Worm (Caenorhabditis elegans) whole organism, L1 larva: ENCODE data around the gene R02D5.10.

Experiments used
- alr-1 ChIP-seq: fragments of 200-800 bp; sonication (Bioruptor generic); optimal IDR thresholded peaks from 2 replicates; lab custom pipeline; 2018; ENCODE audit warnings: borderline replicate concordance, mild to moderate bottlenecking, missing genetic modification characterization, missing compliant biosample characterization
- blmp-1 ChIP-seq: fragments of 150-350 bp; optimal IDR thresholded peaks from 2 replicates; lab custom pipeline; 2014; ENCODE audit warnings: missing biosample characterization, missing genetic modification characterization
- ceh-8 ChIP-seq: fragments of 200-800 bp; sonication (Bioruptor generic); optimal IDR thresholded peaks from 2 replicates; lab custom pipeline; 2018; ENCODE audit warnings: mild to moderate bottlenecking, missing genetic modification characterization, moderate library complexity, missing compliant biosample characterization
- ceh-90 ChIP-seq: sonication (generic microtip); optimal IDR thresholded peaks from 2 replicates; lab custom pipeline; 2016; ENCODE audit warnings: missing genetic modification characterization, missing compliant biosample characterization
- dpl-1 ChIP-seq, 3 experiments: fragments of 150-350 bp in 2 of 3; sonication (generic microtip) in 1 of 3; optimal IDR thresholded peaks; 2 replicates each; lab custom pipeline; 2014 to 2017; ENCODE audit warnings: missing biosample characterization in 3 of 3, missing genetic modification characterization in 3 of 3, missing genetic modification reagents in 3 of 3
- dsc-1 ChIP-seq: sonication (generic microtip); optimal IDR thresholded peaks from 2 replicates; lab custom pipeline; 2016; ENCODE audit warnings: mild to moderate bottlenecking, missing genetic modification characterization, missing compliant biosample characterization
- efl-1 ChIP-seq, 4 experiments: fragments of 150-350 bp; optimal IDR thresholded peaks in 3 of 4; peaks in 1 of 4; 1 replicate in 1 of 4; 2 replicates in 3 of 4; lab custom pipeline; 2014; ENCODE audit warnings: missing biosample characterization in 2 of 4, missing genetic modification characterization in 2 of 4, missing genetic modification reagents in 2 of 4
- egl-13 ChIP-seq: sonication (generic microtip); optimal IDR thresholded peaks from 2 replicates; lab custom pipeline; 2016; ENCODE audit warnings: missing genotype, missing genetic modification reagents, missing genetic modification characterization, missing compliant biosample characterization
- egl-27 ChIP-seq, 2 experiments: fragments of 150-350 bp in 1 of 2; sonication (generic microtip); optimal IDR thresholded peaks; 3 replicates each; lab custom pipeline; 2017 to 2018; ENCODE audit warnings: missing biosample characterization in 2 of 2, missing genetic modification characterization in 2 of 2, missing genetic modification reagents in 2 of 2
- elt-2 ChIP-seq: sonication (generic microtip); optimal IDR thresholded peaks from 2 replicates; lab custom pipeline; 2016; ENCODE audit warnings: missing genetic modification characterization, mild to moderate bottlenecking, inconsistent platforms, missing compliant biosample characterization, missing genetic modification reagents
- elt-3 ChIP-seq, 6 experiments: fragments of 150-350 bp in 1 of 6; sonication (generic microtip); optimal IDR thresholded peaks; 2 replicates each; lab custom pipeline; 2017 to 2018; ENCODE audit warnings: missing biosample characterization in 6 of 6, missing genetic modification characterization in 6 of 6, inconsistent platforms in 1 of 6
- ets-5 ChIP-seq: fragments of 200-800 bp; sonication (Bioruptor generic); IDR thresholded peaks from 2 replicates; pipeline ENCODE4 v1.3.6; 2022; ENCODE audit warnings: missing genetic modification characterization, missing compliant biosample characterization
- fkh-10 ChIP-seq: sonication (generic microtip); optimal IDR thresholded peaks from 2 replicates; lab custom pipeline; 2017; ENCODE audit warnings: missing biosample characterization, missing genetic modification reagents, missing genetic modification characterization
- fos-1 ChIP-seq: fragments of 150-350 bp; optimal IDR thresholded peaks from 2 replicates; lab custom pipeline; 2014; ENCODE audit warnings: missing biosample characterization, missing genetic modification characterization
- hlh-4 ChIP-seq: sonication (generic microtip); optimal IDR thresholded peaks from 2 replicates; lab custom pipeline; 2016; ENCODE audit warnings: mild to moderate bottlenecking, missing genetic modification characterization, missing compliant biosample characterization
- isw-1 ChIP-seq: fragments of 200-800 bp; sonication (Bioruptor generic); IDR thresholded peaks from 2 replicates; pipeline ENCODE4 v1.3.6; 2022; ENCODE audit warnings: missing genetic modification characterization, missing compliant biosample characterization
- lin-14 ChIP-seq: fragments of 200-800 bp; sonication (Bioruptor generic); optimal IDR thresholded peaks from 2 replicates; lab custom pipeline; 2018; ENCODE audit warnings: mild to moderate bottlenecking, missing genetic modification characterization, moderate library complexity, missing compliant biosample characterization
- lin-15B ChIP-seq: fragments of 150-350 bp; sonication (generic microtip); optimal IDR thresholded peaks from 3 replicates; lab custom pipeline; 2014; ENCODE audit warnings: missing biosample characterization, missing genetic modification characterization
- lin-35 ChIP-seq, 2 experiments: fragments of 150-350 bp; optimal IDR thresholded peaks; 2 replicates each; lab custom pipeline; 2014; ENCODE audit warnings: missing biosample characterization in 2 of 2, missing genetic modification characterization in 2 of 2, missing genetic modification reagents in 2 of 2
- lin-39 ChIP-seq: fragments of 150-350 bp; optimal IDR thresholded peaks from 2 replicates; lab custom pipeline; 2014; ENCODE audit warnings: missing biosample characterization, missing genetic modification reagents, missing genetic modification characterization
- lsy-2 ChIP-seq, 2 experiments: fragments of 150-350 bp; optimal IDR thresholded peaks; 2 replicates each; lab custom pipeline; 2014; ENCODE audit warnings: missing biosample characterization in 2 of 2, missing genetic modification characterization in 2 of 2
- mab-9 ChIP-seq: fragments of 200-800 bp; sonication (Bioruptor generic); IDR thresholded peaks from 2 replicates; pipeline ENCODE4 v1.3.6; 2022; ENCODE audit warnings: missing genetic modification reagents, missing genetic modification characterization, missing compliant biosample characterization
- mdl-1 ChIP-seq, 2 experiments: fragments of 150-350 bp; optimal IDR thresholded peaks; 2 replicates each; lab custom pipeline; 2014 to 2017; ENCODE audit warnings: missing biosample characterization in 2 of 2, missing genetic modification characterization in 2 of 2, inconsistent platforms in 1 of 2
- mef-2 ChIP-seq: fragments of 150-350 bp; optimal IDR thresholded peaks from 2 replicates; lab custom pipeline; 2014; ENCODE audit warnings: missing biosample characterization, missing genetic modification characterization
- nhr-11 ChIP-seq: fragments of 150-350 bp; optimal IDR thresholded peaks from 2 replicates; lab custom pipeline; 2014; ENCODE audit warnings: missing biosample characterization, missing genetic modification characterization
- nhr-12 ChIP-seq: sonication (generic microtip); optimal IDR thresholded peaks from 2 replicates; lab custom pipeline; 2017; ENCODE audit warnings: missing biosample characterization, missing genetic modification characterization
- nhr-20 ChIP-seq: sonication (generic microtip); optimal IDR thresholded peaks from 2 replicates; lab custom pipeline; 2016; ENCODE audit warnings: mild to moderate bottlenecking, missing genetic modification characterization, missing compliant biosample characterization
- nhr-237 ChIP-seq: fragments of 150-350 bp; optimal IDR thresholded peaks from 2 replicates; lab custom pipeline; 2014; ENCODE audit warnings: missing biosample characterization, missing genetic modification characterization
- nhr-28 ChIP-seq: fragments of 150-350 bp; optimal IDR thresholded peaks from 2 replicates; lab custom pipeline; 2014; ENCODE audit warnings: missing biosample characterization, missing genetic modification characterization
- nhr-47 ChIP-seq: sonication (generic microtip); optimal IDR thresholded peaks from 2 replicates; lab custom pipeline; 2016; ENCODE audit warnings: mild to moderate bottlenecking, missing genetic modification characterization, moderate library complexity, missing compliant biosample characterization
- nhr-71 ChIP-seq: sonication (generic microtip); optimal IDR thresholded peaks from 2 replicates; lab custom pipeline; 2016; ENCODE audit warnings: mild to moderate bottlenecking, missing genetic modification characterization, moderate library complexity, missing compliant biosample characterization
- nhr-76 ChIP-seq: sonication (generic microtip); optimal IDR thresholded peaks from 2 replicates; lab custom pipeline; 2017; ENCODE audit warnings: missing biosample characterization, missing genetic modification characterization
- nhr-85 ChIP-seq: sonication (generic microtip); peaks from one replicate; lab custom pipeline; 2016; ENCODE audit warnings: missing genetic modification characterization, inconsistent platforms, missing compliant biosample characterization
- nhr-90 ChIP-seq: sonication (generic microtip); optimal IDR thresholded peaks from 2 replicates; lab custom pipeline; 2016; ENCODE audit warnings: mild to moderate bottlenecking, missing genetic modification characterization, missing compliant biosample characterization; ENCODE audit not compliant: poor library complexity
- pax-3 ChIP-seq: fragments of 200-800 bp; sonication (Bioruptor generic); optimal IDR thresholded peaks from 2 replicates; lab custom pipeline; 2018; ENCODE audit warnings: mild to moderate bottlenecking, missing genetic modification characterization, moderate library complexity, missing compliant biosample characterization
- pqm-1 ChIP-seq: sonication (generic microtip); optimal IDR thresholded peaks from 3 replicates; lab custom pipeline; 2017; ENCODE audit warnings: missing biosample characterization, missing genetic modification characterization
- rnt-1 ChIP-seq: sonication (generic microtip); optimal IDR thresholded peaks from 2 replicates; lab custom pipeline; 2016; ENCODE audit warnings: mild to moderate bottlenecking, missing genetic modification characterization, moderate library complexity, missing compliant biosample characterization
- skn-1 ChIP-seq: fragments of 150-350 bp; optimal IDR thresholded peaks from 2 replicates; lab custom pipeline; 2014; ENCODE audit warnings: missing biosample characterization, missing genetic modification characterization
- snu-23 ChIP-seq: sonication (generic microtip); optimal IDR thresholded peaks from 2 replicates; lab custom pipeline; 2016; ENCODE audit warnings: missing genetic modification characterization, missing compliant biosample characterization
- sox-4 ChIP-seq: sonication (generic microtip); optimal IDR thresholded peaks from 2 replicates; lab custom pipeline; 2016; ENCODE audit warnings: missing genetic modification characterization, missing compliant biosample characterization
- sup-37 ChIP-seq: fragments of 200-800 bp; sonication (Bioruptor generic); optimal IDR thresholded peaks from 2 replicates; lab custom pipeline; 2018; ENCODE audit warnings: mild to moderate bottlenecking, missing genetic modification characterization, missing compliant biosample characterization
- tlp-1 ChIP-seq: fragments of 150-350 bp; optimal IDR thresholded peaks from 2 replicates; lab custom pipeline; 2014; ENCODE audit warnings: missing biosample characterization, missing genetic modification characterization
- unc-30 ChIP-seq: sonication (generic microtip); optimal IDR thresholded peaks from 2 replicates; lab custom pipeline; 2017; ENCODE audit warnings: missing biosample characterization, missing genetic modification characterization
- unc-62 ChIP-seq: fragments of 150-350 bp; optimal IDR thresholded peaks from 2 replicates; lab custom pipeline; 2014; ENCODE audit warnings: missing biosample characterization, missing genetic modification reagents, missing genetic modification characterization
- unc-98 ChIP-seq: fragments of 200-800 bp; sonication (Bioruptor generic); IDR thresholded peaks from 2 replicates; pipeline ENCODE4 v1.3.6; 2022; ENCODE audit warnings: missing genetic modification characterization, missing compliant biosample characterization
- xbp-1 ChIP-seq: sonication (generic microtip); optimal IDR thresholded peaks from 2 replicates; lab custom pipeline; 2016; ENCODE audit warnings: missing genetic modification characterization, missing compliant biosample characterization
- zag-1 ChIP-seq: fragments of 150-350 bp; optimal IDR thresholded peaks from 2 replicates; lab custom pipeline; 2014; ENCODE audit warnings: missing biosample characterization, missing genetic modification characterization
- zip-4 ChIP-seq: fragments of 200-800 bp; sonication (Bioruptor generic); optimal IDR thresholded peaks from 2 replicates; lab custom pipeline; 2018; ENCODE audit warnings: mild to moderate bottlenecking, missing genetic modification characterization, moderate library complexity, missing compliant biosample characterization

The R02D5.10 gene

ce11 chrV:14503065-14503464 is 21.0 kb downstream of the R02D5.10 start:
- TF ChIP-seq elt-2 (tag; lab: Kevin White, UChicago) (peak; percentile 83), lin-14 (GFP tag; lab: Kevin White, UChicago) (peak; percentile 54), ceh-8 (GFP tag; lab: Kevin White, UChicago) (no peak), lin-35 (GFP tag; optimal IDR thresholded peaks at IDR 0.05; lab: Kevin White, UChicago) (peak in 1 of 2 experiments; percentile 51), pqm-1 (peak; percentile 15), lsy-2 (tag; optimal IDR thresholded peaks at IDR 0.05; lab: Kevin White, UChicago) (peak in 1 of 2 experiments; percentile 17), isw-1 (no peak), lin-15B (tag; lab: Kevin White, UChicago) (no peak), xbp-1 (no peak), blmp-1 (tag; lab: Kevin White, UChicago) (peak; percentile 88), mab-9 (GFP tag; lab: Robert Waterston, UW) (no peak), unc-62 (no peak), nhr-20 (tag; lab: Kevin White, UChicago) (peak; percentile 9), egl-27 (tag; optimal IDR thresholded peaks at IDR 0.05; lab: Kevin White, UChicago) (no peak), tlp-1 (tag; lab: Kevin White, UChicago) (no peak), pax-3 (tag; lab: Kevin White, UChicago) (no peak), mef-2 (tag; lab: Kevin White, UChicago) (no peak), nhr-85 (tag; lab: Kevin White, UChicago) (peak; percentile 47), nhr-12 (tag; lab: Kevin White, UChicago) (no peak), lin-39 (tag; lab: Kevin White, UChicago) (no peak), zag-1 (tag; lab: Kevin White, UChicago) (no peak), egl-13 (tag; lab: Kevin White, UChicago) (no peak), elt-3 (tag; optimal IDR thresholded peaks at IDR 0.05; lab: Kevin White, UChicago) (peak in 1 of 6 experiments; percentile 42), skn-1 (tag; lab: Kevin White, UChicago) (no peak), nhr-11 (no peak)

- peak; percentile 19 for TF ChIP-seq elt-2 (tag; lab: Kevin White, UChicago)
- TF ChIP-seq rnt-1: no peak
- peak; percentile 10 for TF ChIP-seq lin-14 (GFP tag; lab: Kevin White, UChicago)
- no peak for TF ChIP-seq zip-4
Measured at ce11 chrV:14504120-14504519, 22.0 kb downstream of the R02D5.10 start.

ce11 chrV:14504774-14505173 is 22.7 kb downstream of the R02D5.10 start:
- TF ChIP-seq rnt-1: peak; percentile 20
- TF ChIP-seq hlh-4: no peak
- TF ChIP-seq fos-1 (tag; lab: Kevin White, UChicago): no peak
- no peak for TF ChIP-seq ceh-90 (tag; lab: Kevin White, UChicago)
- TF ChIP-seq fkh-10 (GFP tag; lab: Kevin White, UChicago): no peak
- no peak for TF ChIP-seq nhr-28
- TF ChIP-seq unc-98: no peak
- peak; percentile 62 for TF ChIP-seq lin-14 (GFP tag; lab: Kevin White, UChicago)
- peak; percentile 1 for TF ChIP-seq nhr-71 (tag; lab: Kevin White, UChicago)
- TF ChIP-seq nhr-237 (tag; lab: Kevin White, UChicago): no peak
- TF ChIP-seq alr-1 (tag; lab: Kevin White, UChicago): no peak
- no peak for TF ChIP-seq efl-1 (optimal IDR thresholded peaks at IDR 0.05; lab: Kevin White, UChicago)
- peak in 1 of 2 experiments; percentile 74 for TF ChIP-seq efl-1 (GFP tag; optimal IDR thresholded peaks at IDR 0.05 in 1 of 2; lab: Kevin White, UChicago)
- no peak for TF ChIP-seq pqm-1
- TF ChIP-seq unc-30: no peak
- no peak for TF ChIP-seq unc-62
- no peak for TF ChIP-seq dpl-1 (GFP tag; optimal IDR thresholded peaks at IDR 0.05; lab: Kevin White, UChicago)
- no peak for TF ChIP-seq ets-5 (GFP tag; lab: Robert Waterston, UW)
- no peak for TF ChIP-seq snu-23
- TF ChIP-seq sox-4 (tag; lab: Kevin White, UChicago): no peak
- no peak for TF ChIP-seq sup-37 (GFP tag; lab: Kevin White, UChicago)
- no peak for TF ChIP-seq mdl-1 (tag; optimal IDR thresholded peaks at IDR 0.05; lab: Kevin White, UChicago)
- no peak for TF ChIP-seq nhr-12 (tag; lab: Kevin White, UChicago)
- no peak for TF ChIP-seq mef-2 (tag; lab: Kevin White, UChicago)
- no peak for TF ChIP-seq tlp-1 (tag; lab: Kevin White, UChicago)
- TF ChIP-seq nhr-76: no peak
- TF ChIP-seq dsc-1 (tag; lab: Kevin White, UChicago): no peak
- peak; percentile 17 for TF ChIP-seq elt-2 (tag; lab: Kevin White, UChicago)
- no peak for TF ChIP-seq nhr-47 (tag; lab: Kevin White, UChicago)
- TF ChIP-seq lin-35 (GFP tag; optimal IDR thresholded peaks at IDR 0.05; lab: Kevin White, UChicago): no peak
- no peak for TF ChIP-seq nhr-90 (tag; lab: Kevin White, UChicago)
- no peak for TF ChIP-seq egl-27 (tag; optimal IDR thresholded peaks at IDR 0.05; lab: Kevin White, UChicago)
